Worm (Caenorhabditis elegans) whole organism, young adult: ENCODE data around the gene F23A7.5.

Source experiments
- B0019.2 ChIP-seq: fragments of 200-800 bp; sonication (Bioruptor generic); conservative IDR thresholded peaks from 2 replicates; pipeline ENCODE4 v1.3.6; 2022; ENCODE audit warnings: missing genetic modification reagents, missing genetic modification characterization, missing compliant biosample characterization
- B0336.3 ChIP-seq: fragments of 200-800 bp; sonication (Bioruptor generic); IDR thresholded peaks from 2 replicates; pipeline ENCODE4 v1.3.6; 2022; ENCODE audit warnings: missing genetic modification characterization, missing compliant biosample characterization
- F10E7.11 ChIP-seq: sonication (generic microtip); optimal IDR thresholded peaks from 2 replicates; lab custom pipeline; 2017; ENCODE audit warnings: mild to moderate bottlenecking, missing genetic modification characterization, moderate library complexity, missing compliant biosample characterization
- F49E8.2 ChIP-seq: sonication (generic microtip); optimal IDR thresholded peaks from 3 replicates; lab custom pipeline; 2017; ENCODE audit warnings: missing genetic modification characterization, mild to moderate bottlenecking, missing compliant biosample characterization, antibody characterized with exemption, moderate library complexity; ENCODE audit not compliant: insufficient read depth
- F55B11.4 ChIP-seq: sonication (generic microtip); optimal IDR thresholded peaks from 2 replicates; lab custom pipeline; 2016; ENCODE audit warnings: missing compliant biosample characterization, missing genetic modification characterization, borderline replicate concordance; ENCODE audit not compliant: insufficient read depth
- K12H6.12 ChIP-seq: fragments of 200-800 bp; sonication (Bioruptor generic); optimal IDR thresholded peaks from 2 replicates; lab custom pipeline; 2018; ENCODE audit warnings: mild to moderate bottlenecking, missing genetic modification characterization, missing compliant biosample characterization
- Y95B8A.8 ChIP-seq: fragments of 200-800 bp; sonication (Bioruptor generic); IDR thresholded peaks from 2 replicates; pipeline ENCODE4 v1.3.6; 2022; ENCODE audit warnings: missing genetic modification reagents, missing genetic modification characterization, missing compliant biosample characterization
- akir-1 ChIP-seq: fragments of 200-800 bp; sonication (Bioruptor generic); optimal IDR thresholded peaks from 2 replicates; lab custom pipeline; 2018; ENCODE audit warnings: mild to moderate bottlenecking, missing genetic modification characterization, moderate library complexity, missing compliant biosample characterization
- atf-7 ChIP-seq: sonication (generic microtip); optimal IDR thresholded peaks from 2 replicates; lab custom pipeline; 2017; ENCODE audit warnings: mild to moderate bottlenecking, missing genetic modification characterization, missing compliant biosample characterization
- attf-3 ChIP-seq: fragments of 200-800 bp; sonication (Bioruptor generic); conservative IDR thresholded peaks from 2 replicates; pipeline ENCODE4 v1.3.6; 2022; ENCODE audit warnings: missing genetic modification reagents, missing genetic modification characterization, missing compliant biosample characterization
- bed-2 ChIP-seq: fragments of 200-800 bp; sonication (Bioruptor generic); IDR thresholded peaks from 2 replicates; pipeline ENCODE4 v1.3.6; 2022; ENCODE audit warnings: missing genetic modification reagents, missing genetic modification characterization, missing compliant biosample characterization
- cebp-2 ChIP-seq: fragments of 200-800 bp; sonication (Bioruptor generic); IDR thresholded peaks from 2 replicates; pipeline ENCODE4 v1.3.6; 2022; ENCODE audit warnings: missing genetic modification characterization, missing compliant biosample characterization
- chd-7 ChIP-seq: sonication (generic microtip); optimal IDR thresholded peaks from 2 replicates; lab custom pipeline; 2016; ENCODE audit warnings: mild to moderate bottlenecking, missing genetic modification characterization, moderate library complexity, missing compliant biosample characterization
- die-1 ChIP-seq: sonication (generic microtip); optimal IDR thresholded peaks from 2 replicates; lab custom pipeline; 2016; ENCODE audit warnings: missing genotype, mild to moderate bottlenecking, missing genetic modification characterization, missing compliant biosample characterization
- egrh-3 ChIP-seq: fragments of 200-800 bp; sonication (Bioruptor generic); IDR thresholded peaks from 2 replicates; pipeline ENCODE4 v1.3.6; 2022; ENCODE audit warnings: missing genetic modification reagents, missing genetic modification characterization, missing compliant biosample characterization
- fkh-3 ChIP-seq: sonication (generic microtip); optimal IDR thresholded peaks from 2 replicates; lab custom pipeline; 2016; ENCODE audit warnings: mild to moderate bottlenecking, missing genetic modification characterization, missing compliant biosample characterization
- him-1 ChIP-seq: sonication (generic microtip); optimal IDR thresholded peaks from 2 replicates; lab custom pipeline; 2016; ENCODE audit warnings: missing genotype, missing genetic modification reagents, missing genetic modification characterization, missing compliant biosample characterization
- hlh-26 ChIP-seq: fragments of 200-800 bp; sonication (Bioruptor generic); conservative IDR thresholded peaks from 2 replicates; pipeline ENCODE4 v1.3.6; 2022; ENCODE audit warnings: missing genetic modification reagents, missing genetic modification characterization, missing compliant biosample characterization
- hmg-1.2 ChIP-seq: fragments of 200-800 bp; sonication (Bioruptor generic); IDR thresholded peaks from 2 replicates; pipeline ENCODE4 v1.3.6; 2022; ENCODE audit warnings: missing genetic modification reagents, missing genetic modification characterization, missing compliant biosample characterization
- hmg-20 ChIP-seq: fragments of 200-800 bp; sonication (Bioruptor generic); IDR thresholded peaks from 2 replicates; pipeline ENCODE4 v1.3.6; 2022; ENCODE audit warnings: missing genetic modification reagents, missing genetic modification characterization, missing compliant biosample characterization
- lag-1 ChIP-seq: fragments of 200-800 bp; sonication (Bioruptor generic); IDR thresholded peaks from 2 replicates; pipeline ENCODE4 v1.3.6; 2022; ENCODE audit warnings: missing genetic modification reagents, missing genetic modification characterization, missing compliant biosample characterization
- let-526 ChIP-seq: fragments of 200-800 bp; sonication (Bioruptor generic); IDR thresholded peaks from 2 replicates; pipeline ENCODE4 v1.3.6; 2022; ENCODE audit warnings: missing genetic modification reagents, missing genetic modification characterization, missing compliant biosample characterization
- let-607 ChIP-seq, 2 experiments: fragments of 200-800 bp in 1 of 2; sonication (Bioruptor generic) in 1 of 2; sonication (generic microtip) in 1 of 2; optimal IDR thresholded peaks; 2 replicates each; lab custom pipeline; 2016 to 2018; ENCODE audit warnings: mild to moderate bottlenecking in 2 of 2, missing compliant biosample characterization in 2 of 2, missing genetic modification characterization in 2 of 2, moderate library complexity in 2 of 2, missing genotype in 1 of 2
- lin-40 ChIP-seq: sonication (generic microtip); optimal IDR thresholded peaks from 2 replicates; lab custom pipeline; 2016; ENCODE audit warnings: missing genetic modification characterization, mild to moderate bottlenecking, missing compliant biosample characterization, missing genotype, missing genetic modification reagents
- lsy-27 ChIP-seq: sonication (generic microtip); optimal IDR thresholded peaks from 2 replicates; lab custom pipeline; 2017; ENCODE audit warnings: missing genetic modification characterization, mild to moderate bottlenecking, missing compliant biosample characterization, antibody characterized with exemption, missing genotype, borderline replicate concordance; ENCODE audit not compliant: insufficient read depth
- madf-10 ChIP-seq: sonication (generic microtip); optimal IDR thresholded peaks from 2 replicates; lab custom pipeline; 2016; ENCODE audit warnings: mild to moderate bottlenecking, missing genetic modification characterization, missing compliant biosample characterization
- madf-3 ChIP-seq: fragments of 200-800 bp; sonication (Bioruptor generic); IDR thresholded peaks from 2 replicates; pipeline ENCODE4 v1.3.6; 2022; ENCODE audit warnings: missing genetic modification reagents, missing genetic modification characterization, missing compliant biosample characterization
- madf-6 ChIP-seq: fragments of 200-800 bp; sonication (Bioruptor generic); IDR thresholded peaks from 2 replicates; pipeline ENCODE4 v1.3.6; 2022; ENCODE audit warnings: missing genetic modification reagents, missing genetic modification characterization, missing compliant biosample characterization
- mxl-1 ChIP-seq: sonication (generic microtip); optimal IDR thresholded peaks from 2 replicates; lab custom pipeline; 2016; ENCODE audit warnings: missing genetic modification characterization, missing compliant biosample characterization
- nfya-2 ChIP-seq: fragments of 200-800 bp; sonication (Bioruptor generic); IDR thresholded peaks from 2 replicates; pipeline ENCODE4 v1.3.6; 2022; ENCODE audit warnings: missing genetic modification reagents, missing genetic modification characterization, missing compliant biosample characterization
- nhr-80 ChIP-seq: sonication (generic microtip); optimal IDR thresholded peaks from 2 replicates; lab custom pipeline; 2016; ENCODE audit warnings: missing genetic modification characterization, missing compliant biosample characterization
- nhr-90 ChIP-seq: sonication (generic microtip); optimal IDR thresholded peaks from 2 replicates; lab custom pipeline; 2016; ENCODE audit warnings: missing genotype, mild to moderate bottlenecking, missing genetic modification characterization, missing compliant biosample characterization
- snpc-1.1 ChIP-seq: sonication (generic microtip); optimal IDR thresholded peaks from 2 replicates; lab custom pipeline; 2017; ENCODE audit warnings: missing genetic modification characterization, mild to moderate bottlenecking, missing compliant biosample characterization, antibody characterized with exemption, moderate library complexity, missing genotype, missing genetic modification reagents; ENCODE audit not compliant: insufficient read depth
- snpc-1.3 ChIP-seq: sonication (generic microtip); optimal IDR thresholded peaks from 2 replicates; lab custom pipeline; 2017; ENCODE audit warnings: missing genetic modification characterization, mild to moderate bottlenecking, missing compliant biosample characterization, antibody characterized with exemption, moderate library complexity, missing genotype, missing genetic modification reagents; ENCODE audit not compliant: insufficient read depth
- snpc-4 ChIP-seq, 5 experiments: fragments of 150-350 bp in 1 of 5; sonication (generic microtip) in 4 of 5; optimal IDR thresholded peaks; 2 replicates each; lab custom pipeline; 2014 to 2018; ENCODE audit warnings: missing genetic modification characterization in 5 of 5, missing biosample characterization in 3 of 5, antibody characterized with exemption in 2 of 5, mild to moderate bottlenecking in 2 of 5, missing compliant biosample characterization in 2 of 5, missing genotype in 2 of 5, moderate library complexity in 2 of 5, missing genetic modification reagents in 1 of 5
- tlf-1 ChIP-seq: fragments of 200-800 bp; sonication (Bioruptor generic); optimal IDR thresholded peaks from 2 replicates; lab custom pipeline; 2018; ENCODE audit warnings: mild to moderate bottlenecking, missing genetic modification characterization, missing compliant biosample characterization
- zfh-2 ChIP-seq: fragments of 200-800 bp; sonication (Bioruptor generic); conservative IDR thresholded peaks from 2 replicates; pipeline ENCODE4 v1.3.6; 2022; ENCODE audit warnings: missing genetic modification reagents, missing genetic modification characterization, missing compliant biosample characterization
- ztf-22 ChIP-seq: fragments of 200-800 bp; sonication (Bioruptor generic); optimal IDR thresholded peaks from 2 replicates; lab custom pipeline; 2018; ENCODE audit warnings: mild to moderate bottlenecking, missing genetic modification characterization, moderate library complexity, missing compliant biosample characterization
- ztf-25 ChIP-seq: fragments of 200-800 bp; sonication (Bioruptor generic); IDR thresholded peaks from 2 replicates; pipeline ENCODE4 v1.3.6; 2022; ENCODE audit warnings: missing genetic modification reagents, missing genetic modification characterization, missing compliant biosample characterization
- ztf-3 ChIP-seq: fragments of 200-800 bp; sonication (Bioruptor generic); optimal IDR thresholded peaks from 2 replicates; lab custom pipeline; 2018; ENCODE audit warnings: mild to moderate bottlenecking, missing genetic modification characterization, missing compliant biosample characterization

The F23A7.5 gene

ce11 chrX:16228622-16229021 lies at the start of gene F23A7.5:
F23A7.5 (plus strand) TSS chrX:16228922.
- TF ChIP-seq mxl-1 (tag; lab: Kevin White, UChicago), result no peak
- TF ChIP-seq Y95B8A.8 (GFP tag; lab: Robert Waterston, UW), result no peak
- TF ChIP-seq egrh-3 (GFP tag; lab: Robert Waterston, UW), result no peak
- TF ChIP-seq him-1 (tag; lab: Kevin White, UChicago), result no peak
- no peak for TF ChIP-seq F49E8.2
- TF ChIP-seq cebp-2 (GFP tag; lab: Robert Waterston, UW), result no peak
- TF ChIP-seq snpc-1.1 (tag; lab: Kevin White, UChicago), result no peak
- TF ChIP-seq fkh-3 (tag; lab: Kevin White, UChicago), result no peak
- no peak for TF ChIP-seq tlf-1
- TF ChIP-seq zfh-2 (GFP tag; lab: Robert Waterston, UW), result no peak
- no peak for TF ChIP-seq snpc-1.3
- TF ChIP-seq lag-1 (GFP tag; lab: Robert Waterston, UW), result no peak
- no peak for TF ChIP-seq let-526 (GFP tag; lab: Robert Waterston, UW)
- no peak for TF ChIP-seq akir-1
- TF ChIP-seq F10E7.11 (tag; lab: Kevin White, UChicago), result no peak
- no peak for TF ChIP-seq hmg-20 (GFP tag; lab: Robert Waterston, UW)
- no peak for TF ChIP-seq K12H6.12
- TF ChIP-seq, all 124 proteins: peak for 0

ce11 chrX:16184069-16184468 lies 44.7 kb upstream of the F23A7.5 start, which contains the start of gene nlp-67:
nlp-67 (plus strand) TSS chrX:16184369.
- no peak for TF ChIP-seq nhr-90 (tag; lab: Kevin White, UChicago)
- TF ChIP-seq atf-7 (tag; lab: Kevin White, UChicago), result no peak
- peak; percentile 24; the same call in 1 of the 2 replicates for TF ChIP-seq zfh-2 (GFP tag; lab: Robert Waterston, UW)
- TF ChIP-seq hlh-26 (GFP tag; lab: Robert Waterston, UW), result no peak
- no peak for TF ChIP-seq F55B11.4 (tag; lab: Kevin White, UChicago)
- no peak for TF ChIP-seq madf-6 (GFP tag; lab: Robert Waterston, UW)
- TF ChIP-seq, all 124 proteins: peak for 1

DNA sequence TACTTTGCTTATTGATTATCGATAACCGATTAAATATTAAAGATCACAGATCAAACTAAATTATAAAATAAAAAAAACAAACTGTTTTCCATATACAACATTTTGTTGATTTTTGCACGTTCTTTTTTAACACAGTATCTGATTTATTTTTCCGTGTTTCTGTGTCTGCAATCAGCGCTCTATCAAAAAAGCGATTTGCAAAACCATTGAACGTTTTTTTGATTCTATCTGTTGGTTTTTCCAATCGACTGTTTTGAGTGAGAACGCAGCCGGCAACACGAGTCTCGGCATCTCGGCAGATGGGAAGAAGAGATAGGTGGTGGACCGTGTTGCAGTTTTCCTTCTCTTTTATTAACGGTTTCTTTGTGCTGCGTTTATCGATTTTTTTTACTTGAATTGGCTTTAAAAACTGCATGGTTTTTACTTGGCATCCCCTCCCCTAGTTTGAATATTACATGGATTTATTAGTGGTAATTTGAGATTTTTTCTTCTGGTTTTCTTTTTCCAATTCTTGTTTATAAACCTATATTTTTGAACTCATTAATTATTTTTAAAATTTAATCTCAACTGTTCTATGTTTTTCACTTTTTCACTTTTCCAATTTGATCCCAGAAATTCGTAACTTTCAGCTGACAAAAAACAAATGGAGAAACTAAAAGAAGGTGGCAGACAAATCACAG lies 39.4 kb upstream of the F23A7.5 start, which contains the start of gene slc-25A21:
slc-25A21 (plus strand) TSS at position 630 of the 680 bp plus-strand sequence.
- TF ChIP-seq madf-6 (GFP tag; lab: Robert Waterston, UW) (no peak), snpc-1.1 (tag; lab: Kevin White, UChicago) (no peak), madf-3 (no peak), cebp-2 (GFP tag; lab: Robert Waterston, UW) (no peak), bed-2 (GFP tag; lab: Robert Waterston, UW) (no peak), die-1 (tag; lab: Kevin White, UChicago) (no peak), nhr-90 (tag; lab: Kevin White, UChicago) (no peak), atf-7 (tag; lab: Kevin White, UChicago) (no peak), Y95B8A.8 (GFP tag; lab: Robert Waterston, UW) (no peak), ztf-3 (GFP tag; lab: Kevin White, UChicago) (no peak), B0019.2 (no peak), ztf-25 (GFP tag; lab: Robert Waterston, UW) (no peak)

ce11 chrX:16192574-16192973 lies 36.1 kb upstream of the F23A7.5 start:
- TF ChIP-seq chd-7 (peak; percentile 9), atf-7 (tag; lab: Kevin White, UChicago) (peak; percentile 91), B0336.3 (GFP tag; lab: Robert Waterston, UW) (peak; percentile 35; the same call in 1 of the 2 replicates), cebp-2 (GFP tag; lab: Robert Waterston, UW) (no peak), let-607 (tag; optimal IDR thresholded peaks at IDR 0.05; lab: Kevin White, UChicago) (peak; percentile 18 to 59), nfya-2 (GFP tag; lab: Robert Waterston, UW) (no peak), hmg-1.2 (GFP tag; lab: Robert Waterston, UW) (no peak), lsy-27 (tag; lab: Kevin White, UChicago) (no peak), nhr-80 (peak; percentile 98), ztf-22 (GFP tag; lab: Kevin White, UChicago) (peak; percentile 82), attf-3 (GFP tag; lab: Robert Waterston, UW) (no peak), lin-40 (tag; lab: Kevin White, UChicago) (peak; percentile 60), snpc-4 (GFP tag; optimal IDR thresholded peaks at IDR 0.05; lab: Kevin White, UChicago) (no peak), snpc-4 (tag; optimal IDR thresholded peaks at IDR 0.05; lab: Kevin White, UChicago) (peak in 2 of 4 experiments; percentile 21 to 42), nhr-90 (tag; lab: Kevin White, UChicago) (peak; percentile 57), madf-10 (tag; lab: Kevin White, UChicago) (peak; percentile 60)
